Worm (Caenorhabditis elegans) whole organism, mixed stage, embryonic: ENCODE data around the gene Y39A3B.1.

Source experiments
- M03D4.4 ChIP-seq: sonication (generic microtip); optimal IDR thresholded peaks from 2 replicates; lab custom pipeline; 2017; ENCODE audit warnings: mild to moderate bottlenecking, missing genetic modification characterization, missing compliant biosample characterization
- bed-3 ChIP-seq: fragments of 200-800 bp; sonication (Bioruptor generic); optimal IDR thresholded peaks from 3 replicates; lab custom pipeline; 2018; ENCODE audit warnings: mild to moderate bottlenecking, missing genetic modification characterization, moderate library complexity, missing compliant biosample characterization
- blmp-1 ChIP-seq: fragments of 150-350 bp; optimal IDR thresholded peaks from 2 replicates; lab custom pipeline; 2014; ENCODE audit warnings: missing biosample characterization, missing genetic modification characterization
- ceh-39 ChIP-seq: fragments of 150-350 bp; optimal IDR thresholded peaks from 2 replicates; lab custom pipeline; 2014; ENCODE audit warnings: missing biosample characterization, missing genetic modification characterization
- ceh-43 ChIP-seq: fragments of 200-800 bp; sonication (Bioruptor generic); optimal IDR thresholded peaks from 2 replicates; lab custom pipeline; 2018; ENCODE audit warnings: mild to moderate bottlenecking, missing genetic modification characterization, moderate library complexity, missing compliant biosample characterization
- ceh-83 ChIP-seq: fragments of 200-800 bp; sonication (Bioruptor generic); optimal IDR thresholded peaks from 2 replicates; lab custom pipeline; 2018; ENCODE audit warnings: mild to moderate bottlenecking, missing genetic modification characterization, missing compliant biosample characterization
- ces-1 ChIP-seq: fragments of 150-350 bp; optimal IDR thresholded peaks from 2 replicates; lab custom pipeline; 2014; ENCODE audit warnings: missing biosample characterization, missing genetic modification reagents, missing genetic modification characterization
- drap-1 ChIP-seq: fragments of 200-800 bp; sonication (Bioruptor generic); optimal IDR thresholded peaks from 3 replicates; lab custom pipeline; 2018; ENCODE audit warnings: mild to moderate bottlenecking, missing genetic modification characterization, missing compliant biosample characterization
- elt-1 ChIP-seq: sonication (generic microtip); optimal IDR thresholded peaks from 2 replicates; lab custom pipeline; 2017; ENCODE audit warnings: missing genetic modification characterization, mild to moderate bottlenecking, missing compliant biosample characterization, antibody characterized with exemption, moderate library complexity, borderline replicate concordance; ENCODE audit not compliant: insufficient read depth
- elt-3 ChIP-seq: fragments of 150-350 bp; optimal IDR thresholded peaks from 2 replicates; lab custom pipeline; 2014; ENCODE audit warnings: missing biosample characterization, missing genetic modification characterization
- flh-1 ChIP-seq: fragments of 200-800 bp; sonication (Bioruptor generic); optimal IDR thresholded peaks from 2 replicates; lab custom pipeline; 2018; ENCODE audit warnings: mild to moderate bottlenecking, missing genetic modification characterization, moderate library complexity, missing compliant biosample characterization
- ham-2 ChIP-seq: fragments of 200-800 bp; sonication (Bioruptor generic); optimal IDR thresholded peaks from 2 replicates; lab custom pipeline; 2018; ENCODE audit warnings: mild to moderate bottlenecking, missing genetic modification characterization, missing compliant biosample characterization
- hlh-1 ChIP-seq: fragments of 150-350 bp; optimal IDR thresholded peaks from 2 replicates; lab custom pipeline; 2014; ENCODE audit warnings: missing biosample characterization, missing genetic modification reagents, missing genetic modification characterization
- lin-13 ChIP-seq: fragments of 150-350 bp; optimal IDR thresholded peaks from 2 replicates; lab custom pipeline; 2014; ENCODE audit warnings: missing biosample characterization, missing genetic modification characterization
- lsy-2 ChIP-seq: fragments of 150-350 bp; optimal IDR thresholded peaks from 2 replicates; lab custom pipeline; 2014; ENCODE audit warnings: missing biosample characterization, missing genetic modification characterization
- mab-5 ChIP-seq: fragments of 150-350 bp; optimal IDR thresholded peaks from 2 replicates; lab custom pipeline; 2014; ENCODE audit warnings: missing biosample characterization, missing genetic modification characterization
- mep-1 ChIP-seq: fragments of 150-350 bp; optimal IDR thresholded peaks from 2 replicates; lab custom pipeline; 2017; ENCODE audit warnings: missing biosample characterization, missing genetic modification reagents, missing genetic modification characterization, inconsistent platforms
- mls-2 ChIP-seq: sonication (generic microtip); optimal IDR thresholded peaks from 2 replicates; lab custom pipeline; 2016; ENCODE audit warnings: mild to moderate bottlenecking, missing genetic modification characterization, moderate library complexity, missing compliant biosample characterization
- nhr-2 ChIP-seq: fragments of 150-350 bp; optimal IDR thresholded peaks from 2 replicates; lab custom pipeline; 2014; ENCODE audit warnings: missing biosample characterization, missing genetic modification characterization
- nhr-237 ChIP-seq: fragments of 150-350 bp; optimal IDR thresholded peaks from 2 replicates; lab custom pipeline; 2014; ENCODE audit warnings: missing biosample characterization, missing genetic modification characterization
- nhr-28 ChIP-seq: fragments of 150-350 bp; optimal IDR thresholded peaks from 2 replicates; lab custom pipeline; 2014; ENCODE audit warnings: missing biosample characterization, missing genetic modification characterization
- nhr-76 ChIP-seq: sonication (generic microtip); optimal IDR thresholded peaks from 2 replicates; lab custom pipeline; 2017; ENCODE audit warnings: missing biosample characterization, missing genetic modification characterization
- sem-2 ChIP-seq: fragments of 200-800 bp; sonication (Bioruptor generic); optimal IDR thresholded peaks from 2 replicates; lab custom pipeline; 2018; ENCODE audit warnings: mild to moderate bottlenecking, missing genetic modification characterization, missing compliant biosample characterization
- snpc-4 ChIP-seq: fragments of 150-350 bp; optimal IDR thresholded peaks from 2 replicates; lab custom pipeline; 2014; ENCODE audit warnings: missing biosample characterization, missing genetic modification characterization
- sptf-1 ChIP-seq: sonication (generic microtip); optimal IDR thresholded peaks from 2 replicates; lab custom pipeline; 2017; ENCODE audit warnings: mild to moderate bottlenecking, missing genetic modification characterization, moderate library complexity, missing compliant biosample characterization
- unc-120 ChIP-seq: sonication (generic microtip); optimal IDR thresholded peaks from 2 replicates; lab custom pipeline; 2017; ENCODE audit warnings: missing genetic modification characterization, missing compliant biosample characterization; ENCODE audit not compliant: poor library complexity, severe bottlenecking
- unc-39 ChIP-seq: fragments of 150-350 bp; optimal IDR thresholded peaks from 2 replicates; lab custom pipeline; 2014; ENCODE audit warnings: missing biosample characterization, missing genetic modification characterization
- unc-62 ChIP-seq: fragments of 150-350 bp; optimal IDR thresholded peaks from 2 replicates; lab custom pipeline; 2014; ENCODE audit warnings: missing biosample characterization, missing genetic modification reagents, missing genetic modification characterization
- zip-8 ChIP-seq: fragments of 150-350 bp; optimal IDR thresholded peaks from 2 replicates; lab custom pipeline; 2014; ENCODE audit warnings: missing biosample characterization, missing genetic modification characterization
- ztf-11 ChIP-seq: fragments of 150-350 bp; optimal IDR thresholded peaks from 2 replicates; lab custom pipeline; 2014; ENCODE audit warnings: missing biosample characterization, missing genetic modification characterization

The Y39A3B.1 gene

ce11 chrIII:2021495-2021894 lies 15.7 kb downstream of the Y39A3B.1 start, which contains the start of gene ckr-2:
Gene ckr-2 (minus strand): TSS chrIII:2021595.
- TF ChIP-seq ces-1 (GFP tag; lab: Kevin White, UChicago) (no peak), ham-2 (GFP tag; lab: Kevin White, UChicago) (no peak), lin-13 (tag; lab: Kevin White, UChicago) (no peak), snpc-4 (no peak)

DNA sequence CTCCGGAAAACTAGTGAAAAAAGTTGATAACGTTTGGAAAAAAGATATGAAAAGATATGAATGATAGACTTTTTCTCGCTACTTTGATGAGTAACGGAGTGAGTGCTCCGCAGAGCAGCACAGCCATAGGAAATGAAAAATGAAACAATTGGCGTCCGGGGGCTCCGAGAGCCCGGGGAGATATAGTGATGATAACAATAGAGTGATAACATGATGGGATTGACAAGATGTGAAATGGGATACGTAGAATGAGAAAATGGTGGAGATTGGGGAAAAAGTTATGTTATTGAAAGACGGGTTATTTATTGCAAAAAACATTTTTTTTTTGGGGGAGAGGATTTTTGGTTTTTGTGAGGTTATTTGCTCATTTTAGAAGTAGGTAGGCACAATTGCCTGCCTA lies 21.7 kb downstream of the Y39A3B.1 start:
- TF ChIP-seq unc-62 (GFP tag; lab: Kevin White, UChicago) (peak; percentile 53), nhr-76 (tag; lab: Kevin White, UChicago) (no peak), hlh-1 (tag; lab: Kevin White, UChicago) (peak; percentile 48)

- no peak for TF ChIP-seq sem-2 (GFP tag; lab: Kevin White, UChicago)
- no peak for TF ChIP-seq drap-1 (GFP tag; lab: Kevin White, UChicago)
- no peak for TF ChIP-seq sptf-1
- TF ChIP-seq nhr-28 (tag; lab: Kevin White, UChicago): no peak
- TF ChIP-seq ztf-11 (tag; lab: Kevin White, UChicago): no peak
- TF ChIP-seq unc-39: no peak
- TF ChIP-seq ceh-43 (GFP tag; lab: Kevin White, UChicago): no peak
- TF ChIP-seq ceh-83 (GFP tag; lab: Kevin White, UChicago): no peak
- no peak for TF ChIP-seq bed-3 (GFP tag; lab: Kevin White, UChicago)
- TF ChIP-seq ham-2 (GFP tag; lab: Kevin White, UChicago): no peak
- no peak for TF ChIP-seq elt-1
- no peak for TF ChIP-seq flh-1 (GFP tag; lab: Kevin White, UChicago)
- TF ChIP-seq elt-3 (tag; lab: Kevin White, UChicago): no peak
- TF ChIP-seq nhr-76 (tag; lab: Kevin White, UChicago): no peak
- no peak for TF ChIP-seq lsy-2 (tag; lab: Kevin White, UChicago)
- no peak for TF ChIP-seq M03D4.4 (tag; lab: Kevin White, UChicago)
- no peak for TF ChIP-seq mep-1 (tag; lab: Kevin White, UChicago)
These were observed 25.1 kb downstream of the Y39A3B.1 start for ce11 chrIII:2030776-2031565.

- TF ChIP-seq mep-1 (tag; lab: Kevin White, UChicago): no peak
These were observed 25.9 kb downstream of the Y39A3B.1 start for ce11 chrIII:2031746-2032145.

ce11 chrIII:2032327-2033093 lies 26.7 kb downstream of the Y39A3B.1 start:
- no peak for TF ChIP-seq ceh-83 (GFP tag; lab: Kevin White, UChicago)
- TF ChIP-seq ces-1 (GFP tag; lab: Kevin White, UChicago): peak; percentile 58
- no peak for TF ChIP-seq sptf-1
- peak; percentile 17 for TF ChIP-seq unc-120 (tag; lab: Kevin White, UChicago)
- TF ChIP-seq unc-39: no peak

ce11 chrIII:2047907-2048306 lies 42.1 kb downstream of the Y39A3B.1 start, which contains the start of gene dpy-1:
Gene dpy-1 (minus strand): TSS chrIII:2048007.
- TF ChIP-seq sem-2 (GFP tag; lab: Kevin White, UChicago) (no peak), nhr-237 (tag; lab: Kevin White, UChicago) (no peak), hlh-1 (tag; lab: Kevin White, UChicago) (no peak), nhr-2 (tag; lab: Kevin White, UChicago) (no peak), lin-13 (tag; lab: Kevin White, UChicago) (no peak), unc-62 (GFP tag; lab: Kevin White, UChicago) (no peak), mls-2 (tag; lab: Kevin White, UChicago) (no peak), M03D4.4 (tag; lab: Kevin White, UChicago) (no peak), mab-5 (tag; lab: Kevin White, UChicago) (no peak), blmp-1 (tag; lab: Kevin White, UChicago) (no peak), ztf-11 (tag; lab: Kevin White, UChicago) (no peak), ceh-39 (tag; lab: Kevin White, UChicago) (no peak), sptf-1 (no peak), snpc-4 (no peak), ceh-83 (GFP tag; lab: Kevin White, UChicago) (no peak), zip-8 (no peak), mep-1 (tag; lab: Kevin White, UChicago) (no peak), drap-1 (GFP tag; lab: Kevin White, UChicago) (no peak), unc-39 (no peak)
